Fruit fly (Drosophila melanogaster) whole organism, prepupa: Measurements from ENCODE around the gene CG32373.

Experiments used
- Blimp-1 ChIP-seq: fragments of 200-800 bp; sonication (Bioruptor generic); optimal IDR thresholded peaks from 3 replicates; lab custom pipeline; 2017; ENCODE audit warnings: missing biosample characterization, missing genetic modification characterization, mild to moderate bottlenecking, moderate library complexity, missing genetic modification reagents
- CG10631 ChIP-seq: fragments of 200-800 bp; sonication (Bioruptor generic); optimal IDR thresholded peaks from 2 replicates; lab custom pipeline; 2016; ENCODE audit warnings: missing biosample characterization, missing genetic modification characterization
- CG11294 ChIP-seq: fragments of 200-800 bp; sonication (Bioruptor generic); IDR thresholded peaks from 2 replicates; pipeline ENCODE4 v1.3.6; 2022; ENCODE audit warnings: missing biosample characterization, missing genetic modification characterization
- CG11762 ChIP-seq: fragments of 200-800 bp; sonication (Bioruptor generic); optimal IDR thresholded peaks from 3 replicates; lab custom pipeline; 2016; ENCODE audit warnings: missing biosample characterization, missing genetic modification characterization; ENCODE audit not compliant: insufficient read depth
- CG11902 ChIP-seq: fragments of 200-800 bp; sonication (Bioruptor generic); optimal IDR thresholded peaks from 3 replicates; lab custom pipeline; 2016; ENCODE audit warnings: missing biosample characterization, missing genetic modification characterization
- CG16779 ChIP-seq: fragments of 200-800 bp; sonication (Bioruptor generic); optimal IDR thresholded peaks from 3 replicates; lab custom pipeline; 2017; ENCODE audit warnings: missing biosample characterization, mild to moderate bottlenecking, missing genetic modification characterization
- CG3032 ChIP-seq: fragments of 200-800 bp; optimal IDR thresholded peaks from 2 replicates; lab custom pipeline; 2019; ENCODE audit warnings: missing biosample characterization, mild to moderate bottlenecking, missing genetic modification characterization, moderate library complexity
- CG31627 ChIP-seq: fragments of 200-800 bp; sonication (Bioruptor generic); optimal IDR thresholded peaks from 3 replicates; lab custom pipeline; 2016; ENCODE audit warnings: missing biosample characterization, missing genetic modification characterization
- CG32006 ChIP-seq: fragments of 200-800 bp; sonication (Bioruptor generic); optimal IDR thresholded peaks from 3 replicates; lab custom pipeline; 2017; ENCODE audit warnings: missing biosample characterization, mild to moderate bottlenecking, missing genetic modification characterization
- CG34406 ChIP-seq: fragments of 200-800 bp; sonication (Bioruptor generic); optimal IDR thresholded peaks from 3 replicates; lab custom pipeline; 2016; ENCODE audit warnings: missing biosample characterization, missing genetic modification characterization
- CG3919 ChIP-seq: fragments of 200-800 bp; sonication (Bioruptor generic); optimal IDR thresholded peaks from 3 replicates; lab custom pipeline; 2016; ENCODE audit warnings: missing biosample characterization, missing genetic modification characterization
- CG4318 ChIP-seq: fragments of 200-800 bp; sonication (Bioruptor generic); optimal IDR thresholded peaks from 3 replicates; lab custom pipeline; 2017; ENCODE audit warnings: missing biosample characterization, mild to moderate bottlenecking, missing genetic modification characterization
- CG6163 ChIP-seq: fragments of 200-800 bp; sonication (Bioruptor generic); IDR thresholded peaks from 3 replicates; pipeline ENCODE4 v1.3.6; 2022; ENCODE audit warnings: missing biosample characterization, missing genetic modification characterization
- CG6276 ChIP-seq: fragments of 200-800 bp; sonication (Bioruptor generic); optimal IDR thresholded peaks from 2 replicates; lab custom pipeline; 2017; ENCODE audit warnings: missing biosample characterization, mild to moderate bottlenecking, missing genetic modification characterization
- CG6792 ChIP-seq: fragments of 200-800 bp; sonication (Bioruptor generic); optimal IDR thresholded peaks from 3 replicates; lab custom pipeline; 2016; ENCODE audit warnings: missing biosample characterization, missing genetic modification characterization
- CG6854 ChIP-seq: fragments of 200-800 bp; sonication (Bioruptor generic); optimal IDR thresholded peaks from 2 replicates; lab custom pipeline; 2017; ENCODE audit warnings: missing biosample characterization, mild to moderate bottlenecking, missing genetic modification characterization
- CG8119 ChIP-seq: fragments of 200-800 bp; sonication (Bioruptor generic); IDR thresholded peaks from 3 replicates; pipeline ENCODE4 v1.3.6; 2022; ENCODE audit warnings: missing biosample characterization, missing genetic modification characterization
- CG8319 ChIP-seq: fragments of 200-800 bp; sonication (Bioruptor generic); optimal IDR thresholded peaks from 3 replicates; lab custom pipeline; 2016; ENCODE audit warnings: missing biosample characterization, missing genetic modification characterization
- CG8632 ChIP-seq: fragments of 200-800 bp; sonication (Bioruptor generic); optimal IDR thresholded peaks from 3 replicates; lab custom pipeline; 2016; ENCODE audit warnings: missing biosample characterization, missing genetic modification characterization
- CG9139 ChIP-seq: fragments of 200-800 bp; sonication (Bioruptor generic); optimal IDR thresholded peaks from 3 replicates; lab custom pipeline; 2017; ENCODE audit warnings: missing biosample characterization, mild to moderate bottlenecking, missing genetic modification characterization
- Eip75B ChIP-seq: fragments of 200-800 bp; sonication (Bioruptor generic); optimal IDR thresholded peaks from 3 replicates; lab custom pipeline; 2016; ENCODE audit warnings: missing biosample characterization, missing genetic modification characterization
- Eip78C ChIP-seq: fragments of 200-800 bp; sonication (Bioruptor generic); peaks from one replicate; lab custom pipeline; 2016; ENCODE audit warnings: missing biosample characterization, missing genetic modification characterization
- Eip93F ChIP-seq: fragments of 200-800 bp; sonication (Bioruptor generic); optimal IDR thresholded peaks from 2 replicates; lab custom pipeline; 2016; ENCODE audit warnings: missing biosample characterization, mild to moderate bottlenecking, missing genetic modification characterization
- Ets21C ChIP-seq: fragments of 200-800 bp; sonication (Bioruptor generic); optimal IDR thresholded peaks from 3 replicates; lab custom pipeline; 2016; ENCODE audit warnings: missing biosample characterization, missing genetic modification characterization
- Ets96B ChIP-seq: fragments of 200-800 bp; optimal IDR thresholded peaks from 2 replicates; lab custom pipeline; 2019; ENCODE audit warnings: missing biosample characterization, mild to moderate bottlenecking, missing genetic modification characterization, moderate library complexity
- Gug ChIP-seq: fragments of 200-800 bp; sonication (Bioruptor generic); IDR thresholded peaks from 2 replicates; pipeline ENCODE4 v1.3.6; 2022; ENCODE audit warnings: missing biosample characterization, missing genetic modification characterization
- Hr38 ChIP-seq: sonication (Bioruptor generic); optimal IDR thresholded peaks from 2 replicates; lab custom pipeline; 2016; ENCODE audit warnings: missing biosample characterization, missing genetic modification characterization
- Hr39 ChIP-seq: fragments of 200-800 bp; sonication (Bioruptor generic); optimal IDR thresholded peaks from 2 replicates; lab custom pipeline; 2016; ENCODE audit warnings: missing biosample characterization, missing genetic modification characterization
- Lpt ChIP-seq: fragments of 200-800 bp; sonication (Bioruptor generic); optimal IDR thresholded peaks from 3 replicates; lab custom pipeline; 2016; ENCODE audit warnings: missing biosample characterization, missing genetic modification characterization
- Smox ChIP-seq: fragments of 200-800 bp; sonication (Bioruptor generic); optimal IDR thresholded peaks from 3 replicates; lab custom pipeline; 2016; ENCODE audit warnings: missing biosample characterization, missing genetic modification characterization
- Sox102F ChIP-seq: fragments of 200-800 bp; sonication (Bioruptor generic); optimal IDR thresholded peaks from 2 replicates; lab custom pipeline; 2016; ENCODE audit warnings: missing biosample characterization, mild to moderate bottlenecking, missing genetic modification characterization
- Sox15 ChIP-seq: fragments of 200-800 bp; sonication (Bioruptor generic); optimal IDR thresholded peaks from 3 replicates; lab custom pipeline; 2016; ENCODE audit warnings: missing biosample characterization, missing genetic modification characterization
- achi ChIP-seq: fragments of 200-800 bp; sonication (Bioruptor generic); optimal IDR thresholded peaks from 3 replicates; lab custom pipeline; 2016; ENCODE audit warnings: missing biosample characterization, missing genetic modification characterization
- acj6 ChIP-seq: fragments of 200-800 bp; sonication (Bioruptor generic); optimal IDR thresholded peaks from 3 replicates; lab custom pipeline; 2016; ENCODE audit warnings: missing biosample characterization, missing genetic modification characterization
- cyc ChIP-seq: fragments of 200-800 bp; sonication (Bioruptor generic); optimal IDR thresholded peaks from 3 replicates; lab custom pipeline; 2016; ENCODE audit warnings: missing biosample characterization, missing genetic modification characterization
- dac ChIP-seq: fragments of 200-800 bp; sonication (Bioruptor generic); optimal IDR thresholded peaks from 2 replicates; lab custom pipeline; 2017; ENCODE audit warnings: missing biosample characterization, mild to moderate bottlenecking, missing genetic modification characterization
- dsx ChIP-seq: fragments of 200-800 bp; optimal IDR thresholded peaks from 3 replicates; lab custom pipeline; 2019; ENCODE audit warnings: missing biosample characterization, mild to moderate bottlenecking, missing genetic modification characterization, moderate library complexity; ENCODE audit not compliant: poor library complexity, severe bottlenecking
- esn ChIP-seq: fragments of 200-800 bp; sonication (Bioruptor generic); optimal IDR thresholded peaks from 2 replicates; lab custom pipeline; 2016; ENCODE audit warnings: missing biosample characterization, mild to moderate bottlenecking, missing genetic modification characterization, moderate library complexity
- fd85E ChIP-seq: fragments of 200-800 bp; sonication (Bioruptor generic); optimal IDR thresholded peaks from 3 replicates; lab custom pipeline; 2016; ENCODE audit warnings: missing biosample characterization, missing genetic modification characterization
- fkh ChIP-seq: fragments of 200-800 bp; sonication (Bioruptor generic); optimal IDR thresholded peaks from 3 replicates; lab custom pipeline; 2017; ENCODE audit warnings: missing biosample characterization, mild to moderate bottlenecking, missing genetic modification characterization, moderate library complexity
- lz ChIP-seq: fragments of 200-800 bp; sonication (Bioruptor generic); optimal IDR thresholded peaks from 3 replicates; lab custom pipeline; 2016; ENCODE audit warnings: missing biosample characterization, missing genetic modification characterization
- net ChIP-seq: fragments of 200-800 bp; sonication (Bioruptor generic); optimal IDR thresholded peaks from 3 replicates; lab custom pipeline; 2016; ENCODE audit warnings: missing biosample characterization, missing genetic modification characterization
- salr ChIP-seq, 2 experiments: fragments of 200-800 bp; sonication (Bioruptor generic); optimal IDR thresholded peaks; 3 replicates each; lab custom pipeline; 2016 to 2018; ENCODE audit warnings: missing biosample characterization in 2 of 2, missing genetic modification characterization in 2 of 2, mild to moderate bottlenecking in 1 of 2
- spab ChIP-seq: fragments of 200-800 bp; sonication (Bioruptor generic); optimal IDR thresholded peaks from 2 replicates; lab custom pipeline; 2017; ENCODE audit warnings: missing biosample characterization, mild to moderate bottlenecking, missing genetic modification characterization, missing genetic modification reagents
- ss ChIP-seq, 2 experiments: fragments of 200-800 bp; sonication (Bioruptor generic); optimal IDR thresholded peaks; 2 replicates in 1 of 2; 3 replicates in 1 of 2; lab custom pipeline; 2017 to 2018; ENCODE audit warnings: mild to moderate bottlenecking in 2 of 2, missing biosample characterization in 2 of 2, missing genetic modification characterization in 2 of 2, moderate library complexity in 1 of 2
- topi ChIP-seq: fragments of 200-800 bp; sonication (Bioruptor generic); optimal IDR thresholded peaks from 3 replicates; lab custom pipeline; 2016; ENCODE audit warnings: missing biosample characterization, missing genetic modification characterization
- vri ChIP-seq: fragments of 200-800 bp; sonication (Bioruptor generic); optimal IDR thresholded peaks from 3 replicates; lab custom pipeline; 2016; ENCODE audit warnings: missing biosample characterization, mild to moderate bottlenecking, missing genetic modification characterization

CG32373 gene

DNA sequence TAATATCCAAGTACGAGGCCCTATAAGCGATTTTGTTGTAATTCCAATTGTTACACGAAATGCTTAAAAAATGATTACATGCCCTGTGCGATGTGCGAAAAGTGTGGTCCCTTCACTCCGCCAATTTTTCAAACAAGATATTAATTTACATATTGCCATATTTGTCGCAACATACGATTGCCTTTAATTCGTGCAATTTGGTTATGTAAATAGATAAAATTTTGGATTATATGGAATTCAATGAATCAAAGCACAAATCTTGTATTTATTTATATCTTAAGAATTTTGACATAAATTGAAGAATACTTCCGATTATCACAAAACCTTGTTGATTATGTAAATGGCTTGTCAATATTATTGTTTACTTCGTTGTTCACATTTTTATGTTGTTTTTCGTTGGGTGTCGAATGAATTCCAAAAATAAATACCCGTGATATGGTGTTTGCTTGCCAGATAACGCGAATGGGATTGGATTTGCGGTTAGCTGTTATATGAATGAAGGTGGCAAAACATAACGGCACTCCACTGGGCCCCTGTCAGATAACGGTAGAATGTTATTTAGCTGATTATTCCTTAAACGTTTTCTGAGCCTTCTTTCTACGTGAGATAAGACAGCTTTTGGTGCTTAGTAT is 131.8 kb downstream of the CG32373 start (continued):
- TF ChIP-seq Eip93F (GFP tag; lab: Kevin White, UChicago) = no peak
- TF ChIP-seq achi = no peak
- TF ChIP-seq Eip78C (GFP tag; lab: Kevin White, UChicago) = peak; percentile 75
- TF ChIP-seq CG32006 (GFP tag; lab: Kevin White, UChicago) = no peak
- TF ChIP-seq CG8319 (GFP tag; lab: Kevin White, UChicago) = no peak
- no peak for TF ChIP-seq salr (GFP tag; optimal IDR thresholded peaks at IDR 0.05; lab: Kevin White, UChicago)
- peak; percentile 9 for TF ChIP-seq topi
- no peak for TF ChIP-seq CG16779 (tag; lab: Kevin White, UChicago)
- no peak for TF ChIP-seq CG11762
- TF ChIP-seq Gug (GFP tag; lab: Robert Waterston, UW) = no peak
- TF ChIP-seq vri (GFP tag; lab: Kevin White, UChicago) = peak; percentile 72
- TF ChIP-seq CG6792 = no peak
- TF ChIP-seq spab (GFP tag; lab: Kevin White, UChicago) = no peak
- TF ChIP-seq fkh (GFP tag; lab: Kevin White, UChicago) = peak; percentile 86
- peak; percentile 20 for TF ChIP-seq Sox102F (GFP tag; lab: Kevin White, UChicago)
- no peak for TF ChIP-seq Sox15 (GFP tag; lab: Kevin White, UChicago)

DNA sequence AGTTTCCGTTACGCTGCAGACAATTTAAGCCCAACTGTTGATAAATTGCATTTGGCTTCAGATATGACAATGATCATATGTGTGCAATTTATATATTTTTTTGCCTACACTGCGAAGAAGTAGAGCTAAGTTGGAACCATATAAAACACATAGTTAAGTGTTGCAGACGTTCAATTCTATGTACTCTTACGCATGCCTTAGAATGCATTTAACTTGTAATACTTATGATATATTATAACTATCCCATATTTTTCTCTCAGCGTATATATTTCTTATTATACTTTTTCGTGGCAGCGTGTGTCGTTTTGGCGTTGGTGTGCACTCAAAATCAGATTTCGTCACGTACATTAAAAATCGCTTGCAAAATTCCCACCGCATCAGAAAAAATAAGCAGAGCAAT is 133.0 kb downstream of the CG32373 start:
- TF ChIP-seq Sox15 (GFP tag; lab: Kevin White, UChicago) (peak; percentile 43), Hr38 (GFP tag; lab: Kevin White, UChicago) (no peak), CG6276 (GFP tag; lab: Kevin White, UChicago) (peak; percentile 55), net (GFP tag; lab: Kevin White, UChicago) (peak; percentile 69), Blimp-1 (GFP tag; lab: Kevin White, UChicago) (peak; percentile 24), esn (GFP tag; lab: Kevin White, UChicago) (peak; percentile 75), dsx (GFP tag; lab: Kevin White, UChicago) (no peak), CG31627 (peak; percentile 80), CG34406 (GFP tag; lab: Kevin White, UChicago) (peak; percentile 69), Eip78C (GFP tag; lab: Kevin White, UChicago) (peak; percentile 64), Sox102F (GFP tag; lab: Kevin White, UChicago) (peak; percentile 71), CG4318 (GFP tag; lab: Kevin White, UChicago) (peak; percentile 9), CG6163 (GFP tag; lab: Robert Waterston, UW) (no peak; the same call in 2 of the 3 replicates), achi (peak; percentile 57), ss (GFP tag; optimal IDR thresholded peaks at IDR 0.05; lab: Kevin White, UChicago) (no peak), Ets21C (GFP tag; lab: Kevin White, UChicago) (peak; percentile 48), cyc (GFP tag; lab: Kevin White, UChicago) (peak; percentile 79), acj6 (GFP tag; lab: Kevin White, UChicago) (peak; percentile 67), Lpt (GFP tag; lab: Kevin White, UChicago) (no peak), topi (peak; percentile 81), Smox (peak; percentile 76), CG3919 (GFP tag; lab: Kevin White, UChicago) (no peak), CG3032 (tag; lab: Kevin White, UChicago) (no peak), Eip75B (peak; percentile 21), CG11294 (GFP tag; lab: Robert Waterston, UW) (peak; percentile 60; the same call in 1 of the 2 replicates), dac (GFP tag; lab: Kevin White, UChicago) (no peak), CG9139 (GFP tag; lab: Kevin White, UChicago) (no peak), Ets96B (tag; lab: Kevin White, UChicago) (no peak), CG10631 (GFP tag; lab: Kevin White, UChicago) (peak; percentile 41), CG11902 (peak; percentile 60), lz (GFP tag; lab: Kevin White, UChicago) (peak; percentile 62), CG6854 (no peak), Hr39 (peak; percentile 79), CG8119 (no peak; the same call in 1 of the 3 replicates), Gug (GFP tag; lab: Robert Waterston, UW) (no peak; the same call in 1 of the 2 replicates), CG16779 (tag; lab: Kevin White, UChicago) (no peak), fd85E (GFP tag; lab: Kevin White, UChicago) (no peak), spab (GFP tag; lab: Kevin White, UChicago) (no peak), CG11762 (peak; percentile 61), salr (GFP tag; optimal IDR thresholded peaks at IDR 0.05; lab: Kevin White, UChicago) (peak in 1 of 2 experiments; percentile 8), CG6792 (peak; percentile 31), vri (GFP tag; lab: Kevin White, UChicago) (peak; percentile 64), CG32006 (GFP tag; lab: Kevin White, UChicago) (no peak), CG8632 (GFP tag; lab: Kevin White, UChicago) (peak; percentile 55)
